Worm (Caenorhabditis elegans) whole organism, L2 larva: ENCODE measurements around the gene srd-47.

Source experiments
- F13H6.1 ChIP-seq: sonication (generic microtip); optimal IDR thresholded peaks from 2 replicates; lab custom pipeline; 2016; ENCODE audit warnings: missing genetic modification characterization, missing compliant biosample characterization
- ZK546.5 ChIP-seq: sonication (generic microtip); optimal IDR thresholded peaks from 2 replicates; lab custom pipeline; 2017; ENCODE audit warnings: missing biosample characterization, missing genetic modification characterization
- alr-1 ChIP-seq: fragments of 150-350 bp; optimal IDR thresholded peaks from 2 replicates; lab custom pipeline; 2014; ENCODE audit warnings: missing biosample characterization, missing genetic modification characterization
- aly-2 ChIP-seq: fragments of 150-350 bp; optimal IDR thresholded peaks from 2 replicates; lab custom pipeline; 2014; ENCODE audit warnings: missing biosample characterization, missing genetic modification characterization
- ama-1 ChIP-seq: fragments of 150-350 bp; optimal IDR thresholded peaks from 2 replicates; lab custom pipeline; 2018; ENCODE audit warnings: inconsistent platforms
- blmp-1 ChIP-seq: sonication (generic microtip); optimal IDR thresholded peaks from 2 replicates; lab custom pipeline; 2017; ENCODE audit warnings: missing genetic modification characterization, mild to moderate bottlenecking, missing compliant biosample characterization, antibody characterized with exemption, moderate library complexity; ENCODE audit not compliant: insufficient read depth
- ceh-16 ChIP-seq: fragments of 150-350 bp; optimal IDR thresholded peaks from 2 replicates; lab custom pipeline; 2014; ENCODE audit warnings: missing biosample characterization, missing genetic modification characterization
- ceh-82 ChIP-seq: fragments of 150-350 bp; optimal IDR thresholded peaks from 2 replicates; lab custom pipeline; 2014; ENCODE audit warnings: missing biosample characterization, missing genetic modification characterization
- crh-2 ChIP-seq: sonication (generic microtip); optimal IDR thresholded peaks from 2 replicates; lab custom pipeline; 2017; ENCODE audit warnings: missing biosample characterization, missing genetic modification characterization
- dmd-4 ChIP-seq: sonication (generic microtip); optimal IDR thresholded peaks from 2 replicates; lab custom pipeline; 2017; ENCODE audit warnings: missing biosample characterization, missing genetic modification characterization
- egl-27 ChIP-seq: sonication (generic microtip); optimal IDR thresholded peaks from 3 replicates; lab custom pipeline; 2017; ENCODE audit warnings: missing biosample characterization, missing genetic modification reagents, missing genetic modification characterization
- elt-1 ChIP-seq: fragments of 150-350 bp; optimal IDR thresholded peaks from 2 replicates; lab custom pipeline; 2014; ENCODE audit warnings: missing biosample characterization, missing genetic modification characterization
- elt-3 ChIP-seq: sonication (generic microtip); optimal IDR thresholded peaks from 2 replicates; lab custom pipeline; 2017; ENCODE audit warnings: missing biosample characterization, missing genetic modification characterization
- fos-1 ChIP-seq: fragments of 150-350 bp; optimal IDR thresholded peaks from 2 replicates; lab custom pipeline; 2014; ENCODE audit warnings: missing biosample characterization, missing genetic modification characterization
- lin-11 ChIP-seq: fragments of 150-350 bp; sonication (generic microtip); optimal IDR thresholded peaks from 2 replicates; lab custom pipeline; 2014; ENCODE audit warnings: missing biosample characterization, missing genetic modification characterization, inconsistent platforms, mixed read lengths
- lin-13 ChIP-seq: fragments of 150-350 bp; optimal IDR thresholded peaks from 2 replicates; lab custom pipeline; 2014; ENCODE audit warnings: missing biosample characterization, missing genetic modification reagents, missing genetic modification characterization
- lin-39 ChIP-seq: fragments of 150-350 bp; optimal IDR thresholded peaks from 2 replicates; lab custom pipeline; 2014; ENCODE audit warnings: missing biosample characterization, missing genetic modification reagents, missing genetic modification characterization
- lsy-2 ChIP-seq, 2 experiments: fragments of 150-350 bp in 1 of 2; sonication (generic microtip) in 1 of 2; optimal IDR thresholded peaks; 2 replicates each; lab custom pipeline; 2014 to 2017; ENCODE audit warnings: missing biosample characterization in 2 of 2, missing genetic modification characterization in 2 of 2
- mab-5 ChIP-seq: fragments of 150-350 bp; optimal IDR thresholded peaks from 2 replicates; lab custom pipeline; 2014; ENCODE audit warnings: missing biosample characterization, missing genetic modification characterization
- mbf-1 ChIP-seq: sonication (generic microtip); optimal IDR thresholded peaks from 2 replicates; lab custom pipeline; 2017; ENCODE audit warnings: missing biosample characterization, missing genetic modification characterization
- mdl-1 ChIP-seq, 2 experiments: fragments of 150-350 bp in 1 of 2; sonication (generic microtip) in 1 of 2; optimal IDR thresholded peaks; 2 replicates each; lab custom pipeline; 2017; ENCODE audit warnings: missing biosample characterization in 2 of 2, missing genetic modification characterization in 2 of 2
- nhr-12 ChIP-seq: fragments of 150-350 bp; optimal IDR thresholded peaks from 2 replicates; lab custom pipeline; 2014; ENCODE audit warnings: missing biosample characterization, missing genetic modification characterization
- nhr-129 ChIP-seq: fragments of 150-350 bp; optimal IDR thresholded peaks from 2 replicates; lab custom pipeline; 2014; ENCODE audit warnings: missing biosample characterization, missing genetic modification characterization
- nhr-21 ChIP-seq: fragments of 150-350 bp; optimal IDR thresholded peaks from 2 replicates; lab custom pipeline; 2014; ENCODE audit warnings: missing biosample characterization, missing genetic modification characterization
- nhr-23 ChIP-seq: fragments of 150-350 bp; optimal IDR thresholded peaks from 2 replicates; lab custom pipeline; 2014; ENCODE audit warnings: missing biosample characterization, missing genetic modification reagents, missing genetic modification characterization
- nhr-6 ChIP-seq: fragments of 150-350 bp; optimal IDR thresholded peaks from 2 replicates; lab custom pipeline; 2014; ENCODE audit warnings: missing biosample characterization, missing genetic modification characterization
- nhr-77 ChIP-seq: fragments of 150-350 bp; optimal IDR thresholded peaks from 2 replicates; lab custom pipeline; 2014; ENCODE audit warnings: missing biosample characterization, missing genetic modification characterization
- peb-1 ChIP-seq: fragments of 150-350 bp; optimal IDR thresholded peaks from 2 replicates; lab custom pipeline; 2014; ENCODE audit warnings: missing biosample characterization, missing genetic modification characterization
- sem-4 ChIP-seq: fragments of 150-350 bp; optimal IDR thresholded peaks from 2 replicates; lab custom pipeline; 2014; ENCODE audit warnings: missing biosample characterization, missing genetic modification reagents, missing genetic modification characterization
- skn-1 ChIP-seq: sonication (generic microtip); optimal IDR thresholded peaks from 2 replicates; lab custom pipeline; 2017; ENCODE audit warnings: missing biosample characterization, missing genetic modification characterization
- snpc-4 ChIP-seq: fragments of 150-350 bp; optimal IDR thresholded peaks from 2 replicates; lab custom pipeline; 2014; ENCODE audit warnings: missing biosample characterization, missing genetic modification characterization
- unc-39 ChIP-seq: fragments of 150-350 bp; optimal IDR thresholded peaks from 2 replicates; lab custom pipeline; 2014; ENCODE audit warnings: missing biosample characterization, missing genetic modification characterization
- unc-55 ChIP-seq: fragments of 150-350 bp; sonication (generic microtip); optimal IDR thresholded peaks from 3 replicates; lab custom pipeline; 2014; ENCODE audit warnings: missing biosample characterization, missing genetic modification reagents, missing genetic modification characterization
- unc-62 ChIP-seq: fragments of 150-350 bp; optimal IDR thresholded peaks from 2 replicates; lab custom pipeline; 2014; ENCODE audit warnings: missing biosample characterization, missing genetic modification reagents, missing genetic modification characterization
- zag-1 ChIP-seq: fragments of 150-350 bp; optimal IDR thresholded peaks from 2 replicates; lab custom pipeline; 2014; ENCODE audit warnings: missing biosample characterization, missing genetic modification characterization
- ztf-1 ChIP-seq: fragments of 200-800 bp; sonication (Bioruptor generic); conservative IDR thresholded peaks from 2 replicates; pipeline ENCODE4 v1.3.6; 2022; ENCODE audit warnings: missing genetic modification characterization, missing compliant biosample characterization
- ztf-4 ChIP-seq: fragments of 150-350 bp; optimal IDR thresholded peaks from 2 replicates; lab custom pipeline; 2014; ENCODE audit warnings: missing biosample characterization, missing genetic modification characterization

Gene srd-47

ce11 chrX:12317560-12317959, 15.9 kb upstream of the srd-47 start:
- TF ChIP-seq nhr-77 (tag; lab: Kevin White, UChicago) = no peak
- TF ChIP-seq lsy-2 (tag; optimal IDR thresholded peaks at IDR 0.05; lab: Kevin White, UChicago) = no peak
- no peak for TF ChIP-seq mbf-1 (tag; lab: Kevin White, UChicago)
- TF ChIP-seq nhr-6 (tag; lab: Kevin White, UChicago) = no peak
- TF ChIP-seq ama-1 = no peak
- TF ChIP-seq, all 48 proteins: peak for 0

ce11 chrX:12320737-12321136, 12.7 kb upstream of the srd-47 start, which contains the start of gene ceh-40:
ceh-40 (minus strand) TSS chrX:12320777.
- TF ChIP-seq mdl-1 (tag; optimal IDR thresholded peaks at IDR 0.05; lab: Kevin White, UChicago) (no peak), sem-4 (tag; lab: Kevin White, UChicago) (no peak), peb-1 (tag; lab: Kevin White, UChicago) (no peak), ama-1 (no peak), lin-13 (GFP tag; lab: Kevin White, UChicago) (no peak), skn-1 (no peak), unc-55 (GFP tag; lab: Kevin White, UChicago) (no peak), snpc-4 (no peak), dmd-4 (tag; lab: Kevin White, UChicago) (no peak), unc-62 (GFP tag; lab: Kevin White, UChicago) (no peak), ztf-4 (tag; lab: Kevin White, UChicago) (no peak), alr-1 (tag; lab: Kevin White, UChicago) (no peak), mbf-1 (tag; lab: Kevin White, UChicago) (no peak), aly-2 (tag; lab: Kevin White, UChicago) (no peak), blmp-1 (tag; lab: Kevin White, UChicago) (no peak), lin-39 (tag; lab: Kevin White, UChicago) (no peak), ceh-82 (tag; lab: Kevin White, UChicago) (no peak), unc-39 (tag; lab: Kevin White, UChicago) (no peak), crh-2 (no peak), zag-1 (tag; lab: Kevin White, UChicago) (no peak)

ce11 chrX:12321357-12321756, 12.1 kb upstream of the srd-47 start, which contains the start of gene F17A2.13:
F17A2.13 (plus strand) TSS chrX:12321657.
- no peak for TF ChIP-seq elt-1 (tag; lab: Kevin White, UChicago)
- TF ChIP-seq ZK546.5 (tag; lab: Kevin White, UChicago) = no peak
- TF ChIP-seq nhr-23 (tag; lab: Kevin White, UChicago) = no peak
- no peak for TF ChIP-seq fos-1 (tag; lab: Kevin White, UChicago)
- no peak for TF ChIP-seq mdl-1 (tag; optimal IDR thresholded peaks at IDR 0.05; lab: Kevin White, UChicago)
- TF ChIP-seq nhr-12 (tag; lab: Kevin White, UChicago) = no peak
- TF ChIP-seq nhr-21 (tag; lab: Kevin White, UChicago) = no peak
- TF ChIP-seq ztf-1 (GFP tag; lab: Robert Waterston, UW) = no peak
- TF ChIP-seq elt-3 (tag; lab: Kevin White, UChicago) = no peak
- no peak for TF ChIP-seq zag-1 (tag; lab: Kevin White, UChicago)

ce11 chrX:12323439-12323838, 10.0 kb upstream of the srd-47 start, which contains the start of gene srd-40:
srd-40 (plus strand) TSS chrX:12323739.
- TF ChIP-seq alr-1 (tag; lab: Kevin White, UChicago) (no peak), zag-1 (tag; lab: Kevin White, UChicago) (no peak), egl-27 (tag; lab: Kevin White, UChicago) (no peak), unc-39 (tag; lab: Kevin White, UChicago) (no peak), lsy-2 (tag; optimal IDR thresholded peaks at IDR 0.05; lab: Kevin White, UChicago) (no peak), elt-1 (tag; lab: Kevin White, UChicago) (no peak), nhr-77 (tag; lab: Kevin White, UChicago) (no peak), F13H6.1 (tag; lab: Kevin White, UChicago) (no peak), snpc-4 (no peak), mab-5 (tag; lab: Kevin White, UChicago) (no peak), nhr-12 (tag; lab: Kevin White, UChicago) (no peak), nhr-21 (tag; lab: Kevin White, UChicago) (no peak), lin-11 (tag; lab: Kevin White, UChicago) (no peak), unc-55 (GFP tag; lab: Kevin White, UChicago) (no peak), crh-2 (no peak), skn-1 (no peak), elt-3 (tag; lab: Kevin White, UChicago) (no peak), ceh-16 (tag; lab: Kevin White, UChicago) (no peak), mdl-1 (tag; optimal IDR thresholded peaks at IDR 0.05; lab: Kevin White, UChicago) (no peak), nhr-129 (no peak)
